Fruit fly (Drosophila melanogaster) whole organism, pupa: ENCODE data around the gene fru.

ENCODE experiments used
- CG10348 ChIP-seq: fragments of 200-800 bp; sonication (Bioruptor generic); IDR thresholded peaks from 2 replicates; pipeline ENCODE4 v1.3.6; 2022; ENCODE audit warnings: missing biosample characterization, missing genetic modification characterization
- CG12605 ChIP-seq: fragments of 200-800 bp; sonication (Bioruptor generic); IDR thresholded peaks from 2 replicates; pipeline ENCODE4 v1.3.6; 2022; ENCODE audit warnings: missing biosample characterization, missing genetic modification characterization
- CG13204 ChIP-seq: fragments of 200-800 bp; sonication (Bioruptor generic); optimal IDR thresholded peaks from 2 replicates; lab custom pipeline; 2018; ENCODE audit warnings: missing biosample characterization, mild to moderate bottlenecking, missing genetic modification characterization, moderate library complexity
- CG14655 ChIP-seq: fragments of 200-800 bp; sonication (Bioruptor generic); optimal IDR thresholded peaks from 3 replicates; lab custom pipeline; 2017; ENCODE audit warnings: mild to moderate bottlenecking, missing biosample characterization, missing genetic modification reagents, missing genetic modification characterization
- CG15710 ChIP-seq: fragments of 200-800 bp; sonication (Bioruptor generic); optimal IDR thresholded peaks from 2 replicates; lab custom pipeline; 2018; ENCODE audit warnings: missing biosample characterization, mild to moderate bottlenecking, missing genetic modification characterization, moderate library complexity
- CG17806 ChIP-seq: fragments of 200-800 bp; sonication (Bioruptor generic); optimal IDR thresholded peaks from 2 replicates; lab custom pipeline; 2018; ENCODE audit warnings: missing biosample characterization, mild to moderate bottlenecking, missing genetic modification characterization, moderate library complexity
- CG32121 ChIP-seq: fragments of 200-800 bp; sonication (Bioruptor generic); IDR thresholded peaks from 2 replicates; pipeline ENCODE4 v1.3.6; 2022; ENCODE audit warnings: missing biosample characterization, missing genetic modification characterization
- CG34367 ChIP-seq: fragments of 200-800 bp; sonication (Bioruptor generic); optimal IDR thresholded peaks from 2 replicates; lab custom pipeline; 2018; ENCODE audit warnings: missing biosample characterization, mild to moderate bottlenecking, missing genetic modification characterization
- CG4496 ChIP-seq: fragments of 200-800 bp; sonication (Bioruptor generic); IDR thresholded peaks from 3 replicates; pipeline ENCODE4 v1.3.6; 2022; ENCODE audit warnings: missing biosample characterization, missing genetic modification characterization
- CG8159 ChIP-seq: fragments of 200-800 bp; sonication (Bioruptor generic); optimal IDR thresholded peaks from 3 replicates; lab custom pipeline; 2018; ENCODE audit warnings: missing biosample characterization, mild to moderate bottlenecking, missing genetic modification characterization, moderate library complexity
- CG8301 ChIP-seq: fragments of 200-800 bp; sonication (Bioruptor generic); optimal IDR thresholded peaks from 2 replicates; lab custom pipeline; 2018; ENCODE audit warnings: missing biosample characterization, mild to moderate bottlenecking, missing genetic modification characterization
- CG9948 ChIP-seq: fragments of 200-800 bp; sonication (Bioruptor generic); optimal IDR thresholded peaks from 2 replicates; lab custom pipeline; 2018; ENCODE audit warnings: missing biosample characterization, mild to moderate bottlenecking, missing genetic modification characterization, moderate library complexity
- D1 ChIP-seq: fragments of 200-800 bp; sonication (Bioruptor generic); optimal IDR thresholded peaks from 2 replicates; lab custom pipeline; 2018; ENCODE audit warnings: missing biosample characterization, mild to moderate bottlenecking, missing genetic modification characterization, moderate library complexity
- EcR ChIP-seq: fragments of 200-800 bp; sonication (Bioruptor generic); optimal IDR thresholded peaks from 3 replicates; lab custom pipeline; 2019; ENCODE audit warnings: missing biosample characterization, missing genetic modification characterization, mild to moderate bottlenecking, moderate library complexity, missing genetic modification reagents
- Ets98B ChIP-seq: fragments of 200-800 bp; sonication (Bioruptor generic); IDR thresholded peaks from 2 replicates; pipeline ENCODE4 v1.3.6; 2022; ENCODE audit warnings: missing biosample characterization, missing genetic modification characterization
- Pif1A ChIP-seq: fragments of 200-800 bp; sonication (Bioruptor generic); optimal IDR thresholded peaks from 3 replicates; lab custom pipeline; 2016; ENCODE audit warnings: missing biosample characterization, missing genetic modification characterization
- Pif1B ChIP-seq: fragments of 200-800 bp; sonication (Bioruptor generic); optimal IDR thresholded peaks from 3 replicates; lab custom pipeline; 2016; ENCODE audit warnings: missing biosample characterization, missing genetic modification characterization
- Snoo ChIP-seq: fragments of 200-800 bp; sonication (Bioruptor generic); optimal IDR thresholded peaks from 3 replicates; lab custom pipeline; 2017; ENCODE audit warnings: missing biosample characterization, mild to moderate bottlenecking, missing genetic modification characterization, inconsistent platforms
- fd96Ca ChIP-seq: fragments of 200-800 bp; sonication (Bioruptor generic); IDR thresholded peaks from 3 replicates; pipeline ENCODE4 v1.3.6; 2022; ENCODE audit warnings: missing biosample characterization, missing genetic modification characterization
- gl ChIP-seq: fragments of 200-800 bp; sonication (Bioruptor generic); optimal IDR thresholded peaks from 2 replicates; lab custom pipeline; 2018; ENCODE audit warnings: missing biosample characterization, mild to moderate bottlenecking, missing genetic modification characterization
- rn ChIP-seq: fragments of 200-800 bp; sonication (Bioruptor generic); IDR thresholded peaks from 2 replicates; pipeline ENCODE4 v1.3.6; 2022; ENCODE audit warnings: missing biosample characterization, missing genetic modification characterization

fru gene

dm6 chr3R:18480714-18481418, 64.5 kb downstream of the fru start:
- TF ChIP-seq CG15710 (tag; lab: Kevin White, UChicago): peak; percentile 22
- peak; percentile 34 for TF ChIP-seq Pif1B (GFP tag; lab: Kevin White, UChicago)
- TF ChIP-seq EcR (GFP tag; lab: Kevin White, UChicago): no peak
- peak; percentile 8 for TF ChIP-seq CG34367 (tag; lab: Kevin White, UChicago)
- peak; percentile 67 for TF ChIP-seq Pif1A
- peak; percentile 89 for TF ChIP-seq CG32121
- peak; percentile 36 for TF ChIP-seq CG9948 (tag; lab: Kevin White, UChicago)
- TF ChIP-seq D1: no peak
- TF ChIP-seq CG17806: peak; percentile 2
- TF ChIP-seq CG14655 (GFP tag; lab: Kevin White, UChicago): peak; percentile 93
- TF ChIP-seq rn (GFP tag; lab: Robert Waterston, UW): peak; percentile 46
- peak; percentile 90 for TF ChIP-seq CG4496 (GFP tag; lab: Robert Waterston, UW)
- no peak for TF ChIP-seq CG8159 (tag; lab: Kevin White, UChicago)
- no peak for TF ChIP-seq gl
- peak; percentile 93 for TF ChIP-seq CG8301 (tag; lab: Kevin White, UChicago)
- no peak for TF ChIP-seq CG13204 (GFP tag; lab: Kevin White, UChicago)
- peak; percentile 68 for TF ChIP-seq CG10348 (GFP tag; lab: Robert Waterston, UW)
- TF ChIP-seq CG12605 (GFP tag; lab: Robert Waterston, UW): peak; percentile 37; the same call in 1 of the 2 replicates
- TF ChIP-seq Snoo (tag; lab: Kevin White, UChicago): no peak
- TF ChIP-seq Ets98B (GFP tag; lab: Robert Waterston, UW): peak; percentile 84
- TF ChIP-seq fd96Ca (GFP tag; lab: Robert Waterston, UW): peak; percentile 82

- TF ChIP-seq CG13204 (GFP tag; lab: Kevin White, UChicago): no peak
- TF ChIP-seq D1: no peak
- no peak for TF ChIP-seq fd96Ca (GFP tag; lab: Robert Waterston, UW)
- TF ChIP-seq CG4496 (GFP tag; lab: Robert Waterston, UW): no peak
- no peak for TF ChIP-seq Snoo (tag; lab: Kevin White, UChicago)
- TF ChIP-seq Ets98B (GFP tag; lab: Robert Waterston, UW): no peak
- TF ChIP-seq Pif1A: no peak
- no peak for TF ChIP-seq rn (GFP tag; lab: Robert Waterston, UW)
- no peak for TF ChIP-seq CG12605 (GFP tag; lab: Robert Waterston, UW)
- no peak for TF ChIP-seq CG32121
- no peak for TF ChIP-seq CG8301 (tag; lab: Kevin White, UChicago)
Measured at dm6 chr3R:18473900-18474299, 71.5 kb downstream of the fru start.

dm6 chr3R:18469461-18469860, 75.9 kb downstream of the fru start:
- no peak for TF ChIP-seq CG13204 (GFP tag; lab: Kevin White, UChicago)
- TF ChIP-seq Ets98B (GFP tag; lab: Robert Waterston, UW): peak; percentile 64
- TF ChIP-seq CG4496 (GFP tag; lab: Robert Waterston, UW): peak; percentile 86
- TF ChIP-seq rn (GFP tag; lab: Robert Waterston, UW): 0 out of 2 replicates have a peak, but pooled peaks have one; percentile 35
- TF ChIP-seq D1: peak; percentile 45
- peak; percentile 72 for TF ChIP-seq CG8159 (tag; lab: Kevin White, UChicago)
- peak; percentile 8 for TF ChIP-seq CG34367 (tag; lab: Kevin White, UChicago)
- TF ChIP-seq CG14655 (GFP tag; lab: Kevin White, UChicago): peak; percentile 71
- TF ChIP-seq CG9948 (tag; lab: Kevin White, UChicago): peak; percentile 65
- TF ChIP-seq fd96Ca (GFP tag; lab: Robert Waterston, UW): peak; percentile 59
- no peak for TF ChIP-seq CG10348 (GFP tag; lab: Robert Waterston, UW)
- peak; percentile 51 for TF ChIP-seq CG12605 (GFP tag; lab: Robert Waterston, UW)
- peak; percentile 56 for TF ChIP-seq CG15710 (tag; lab: Kevin White, UChicago)
- TF ChIP-seq Pif1B (GFP tag; lab: Kevin White, UChicago): peak; percentile 52
- no peak for TF ChIP-seq EcR (GFP tag; lab: Kevin White, UChicago)
- TF ChIP-seq CG17806: peak; percentile 75
- no peak for TF ChIP-seq gl
- TF ChIP-seq Pif1A: peak; percentile 62
- TF ChIP-seq CG32121: peak; percentile 45; the same call in 1 of the 2 replicates
- TF ChIP-seq CG8301 (tag; lab: Kevin White, UChicago): peak; percentile 64
- no peak for TF ChIP-seq Snoo (tag; lab: Kevin White, UChicago)

dm6 chr3R:18468608-18469007, 76.8 kb downstream of the fru start:
- TF ChIP-seq CG10348 (GFP tag; lab: Robert Waterston, UW) (no peak), Ets98B (GFP tag; lab: Robert Waterston, UW) (no peak), EcR (GFP tag; lab: Kevin White, UChicago) (no peak), CG4496 (GFP tag; lab: Robert Waterston, UW) (no peak), fd96Ca (GFP tag; lab: Robert Waterston, UW) (0 out of 3 replicates have a peak, but pooled peaks have one; percentile 22), CG12605 (GFP tag; lab: Robert Waterston, UW) (no peak)

dm6 chr3R:18458912-18459311, 86.5 kb downstream of the fru start:
- TF ChIP-seq CG34367 (tag; lab: Kevin White, UChicago): peak; percentile 3
- TF ChIP-seq EcR (GFP tag; lab: Kevin White, UChicago): no peak
- peak; percentile 46 for TF ChIP-seq CG8159 (tag; lab: Kevin White, UChicago)
- TF ChIP-seq CG32121: no peak
- TF ChIP-seq CG13204 (GFP tag; lab: Kevin White, UChicago): no peak
- TF ChIP-seq Pif1A: peak; percentile 26
- TF ChIP-seq fd96Ca (GFP tag; lab: Robert Waterston, UW): no peak
- TF ChIP-seq CG12605 (GFP tag; lab: Robert Waterston, UW): no peak
- peak; percentile 41 for TF ChIP-seq CG9948 (tag; lab: Kevin White, UChicago)
- peak; percentile 11 for TF ChIP-seq CG17806
- TF ChIP-seq rn (GFP tag; lab: Robert Waterston, UW): no peak
- TF ChIP-seq CG4496 (GFP tag; lab: Robert Waterston, UW): no peak
- TF ChIP-seq CG15710 (tag; lab: Kevin White, UChicago): peak; percentile 33
- peak; percentile 48 for TF ChIP-seq CG8301 (tag; lab: Kevin White, UChicago)
- no peak for TF ChIP-seq Ets98B (GFP tag; lab: Robert Waterston, UW)
- peak; percentile 56 for TF ChIP-seq CG14655 (GFP tag; lab: Kevin White, UChicago)
- no peak for TF ChIP-seq Pif1B (GFP tag; lab: Kevin White, UChicago)
- TF ChIP-seq D1: no peak
- no peak for TF ChIP-seq gl
